Worm (Caenorhabditis elegans) whole organism, L4 larva: Measurements from ENCODE around the gene K04C2.2.

ENCODE experiments used
- D1046.2 ChIP-seq: fragments of 200-800 bp; sonication (Bioruptor generic); IDR thresholded peaks from 2 replicates; pipeline ENCODE4 v1.3.6; 2022; ENCODE audit warnings: missing genetic modification characterization, missing compliant biosample characterization
- F10B5.3 ChIP-seq: sonication (generic microtip); optimal IDR thresholded peaks from 2 replicates; lab custom pipeline; 2016; ENCODE audit warnings: mild to moderate bottlenecking, missing genetic modification characterization, missing compliant biosample characterization
- F44E2.7 ChIP-seq: fragments of 200-800 bp; sonication (Bioruptor generic); IDR thresholded peaks from 2 replicates; pipeline ENCODE4 v2.1.2; 2022; ENCODE audit warnings: missing genetic modification characterization, missing compliant biosample characterization
- Y105C5A.15 ChIP-seq: fragments of 200-800 bp; sonication (Bioruptor generic); IDR thresholded peaks from 2 replicates; pipeline ENCODE4 v1.3.6; 2022; ENCODE audit warnings: missing genetic modification characterization, missing compliant biosample characterization
- Y5F2A.4 ChIP-seq: fragments of 200-800 bp; sonication (Bioruptor generic); optimal IDR thresholded peaks from 2 replicates; lab custom pipeline; 2018; ENCODE audit warnings: mild to moderate bottlenecking, missing genetic modification characterization, missing compliant biosample characterization
- Y75B8A.6 ChIP-seq: fragments of 200-800 bp; sonication (Bioruptor generic); IDR thresholded peaks from 2 replicates; pipeline ENCODE4 v1.3.6; 2022; ENCODE audit warnings: missing genetic modification reagents, missing genetic modification characterization, missing compliant biosample characterization
- aha-1 ChIP-seq: fragments of 150-350 bp; peaks from one replicate; lab custom pipeline; 2014; ENCODE audit warnings: missing biosample characterization, missing genetic modification characterization
- aly-2 ChIP-seq: sonication (generic microtip); optimal IDR thresholded peaks from 2 replicates; lab custom pipeline; 2018; ENCODE audit warnings: missing biosample characterization, missing genetic modification characterization
- attf-4 ChIP-seq: sonication (generic microtip); optimal IDR thresholded peaks from 3 replicates; lab custom pipeline; 2017; ENCODE audit warnings: missing biosample characterization, missing genetic modification characterization
- ceh-32 ChIP-seq: sonication (generic microtip); optimal IDR thresholded peaks from 2 replicates; lab custom pipeline; 2016; ENCODE audit warnings: mild to moderate bottlenecking, missing genetic modification characterization, missing compliant biosample characterization; ENCODE audit not compliant: poor library complexity
- cey-2 ChIP-seq: sonication (generic microtip); optimal IDR thresholded peaks from 3 replicates; lab custom pipeline; 2017; ENCODE audit warnings: missing genetic modification characterization, mild to moderate bottlenecking, missing compliant biosample characterization, antibody characterized with exemption, borderline replicate concordance; ENCODE audit not compliant: insufficient read depth
- daf-8 ChIP-seq: fragments of 200-800 bp; sonication (Bioruptor generic); IDR thresholded peaks from 2 replicates; pipeline ENCODE4 v1.3.6; 2022; ENCODE audit warnings: missing genetic modification characterization, missing compliant biosample characterization
- dpl-1 ChIP-seq: fragments of 150-350 bp; optimal IDR thresholded peaks from 2 replicates; lab custom pipeline; 2014; ENCODE audit warnings: missing biosample characterization, missing genetic modification reagents, missing genetic modification characterization
- duxl-1 ChIP-seq: sonication (generic microtip); optimal IDR thresholded peaks from 2 replicates; lab custom pipeline; 2016; ENCODE audit warnings: mild to moderate bottlenecking, missing genetic modification characterization, moderate library complexity, missing compliant biosample characterization; ENCODE audit not compliant: poor library complexity
- dve-1 ChIP-seq: sonication (generic microtip); optimal IDR thresholded peaks from 2 replicates; lab custom pipeline; 2017; ENCODE audit warnings: antibody characterized with exemption, mild to moderate bottlenecking, missing genetic modification characterization, missing compliant biosample characterization; ENCODE audit not compliant: insufficient read depth
- egl-27 ChIP-seq: sonication (generic microtip); optimal IDR thresholded peaks from 3 replicates; lab custom pipeline; 2017; ENCODE audit warnings: missing biosample characterization, missing genetic modification reagents, missing genetic modification characterization
- fkh-10 ChIP-seq: fragments of 150-350 bp; optimal IDR thresholded peaks from 2 replicates; lab custom pipeline; 2014; ENCODE audit warnings: missing biosample characterization, missing genetic modification reagents, missing genetic modification characterization
- gei-8 ChIP-seq: fragments of 200-800 bp; sonication (Bioruptor generic); optimal IDR thresholded peaks from 2 replicates; lab custom pipeline; 2018; ENCODE audit warnings: mild to moderate bottlenecking, missing genetic modification characterization, missing compliant biosample characterization
- hlh-11 ChIP-seq: fragments of 200-800 bp; sonication (Bioruptor generic); optimal IDR thresholded peaks from 2 replicates; lab custom pipeline; 2018; ENCODE audit warnings: mild to moderate bottlenecking, missing genetic modification characterization, missing compliant biosample characterization
- hmg-1.1 ChIP-seq: fragments of 200-800 bp; sonication (Bioruptor generic); IDR thresholded peaks from 2 replicates; pipeline ENCODE4 v1.3.6; 2022; ENCODE audit warnings: missing genetic modification reagents, missing genetic modification characterization, missing compliant biosample characterization
- jun-1 ChIP-seq: fragments of 150-350 bp; optimal IDR thresholded peaks from 2 replicates; lab custom pipeline; 2014; ENCODE audit warnings: missing biosample characterization, missing genetic modification reagents, missing genetic modification characterization
- lim-7 ChIP-seq: fragments of 200-800 bp; sonication (Bioruptor generic); IDR thresholded peaks from 2 replicates; pipeline ENCODE4 v1.3.6; 2022; ENCODE audit warnings: missing genetic modification characterization, missing compliant biosample characterization
- lin-13 ChIP-seq: fragments of 150-350 bp; optimal IDR thresholded peaks from 2 replicates; lab custom pipeline; 2014; ENCODE audit warnings: missing biosample characterization, missing genetic modification reagents, missing genetic modification characterization
- lin-29 ChIP-seq: fragments of 200-800 bp; sonication (Bioruptor generic); IDR thresholded peaks from 2 replicates; pipeline ENCODE4 v1.3.6; 2022; ENCODE audit warnings: missing genetic modification reagents, missing genetic modification characterization, missing compliant biosample characterization
- lin-38 ChIP-seq: fragments of 200-800 bp; sonication (Bioruptor generic); IDR thresholded peaks from 2 replicates; pipeline ENCODE4 v1.3.6; 2022; ENCODE audit warnings: missing genetic modification reagents, missing genetic modification characterization, missing compliant biosample characterization
- lin-39 ChIP-seq: fragments of 150-350 bp; optimal IDR thresholded peaks from 2 replicates; lab custom pipeline; 2014; ENCODE audit warnings: missing biosample characterization, missing genetic modification reagents, missing genetic modification characterization
- madf-5 ChIP-seq, 2 experiments: fragments of 200-800 bp; sonication (Bioruptor generic); IDR thresholded peaks; 2 replicates each; pipeline ENCODE4 v1.3.6; 2022; ENCODE audit warnings: missing compliant biosample characterization in 2 of 2, missing genetic modification characterization in 2 of 2
- mdt-29 ChIP-seq: fragments of 200-800 bp; sonication (Bioruptor generic); IDR thresholded peaks from 2 replicates; pipeline ENCODE4 v1.3.6; 2022; ENCODE audit warnings: missing genetic modification reagents, missing genetic modification characterization, missing compliant biosample characterization
- nhr-10 ChIP-seq: fragments of 150-350 bp; optimal IDR thresholded peaks from 2 replicates; lab custom pipeline; 2014; ENCODE audit warnings: missing biosample characterization, missing genetic modification characterization
- nhr-102 ChIP-seq: sonication (generic microtip); optimal IDR thresholded peaks from 2 replicates; lab custom pipeline; 2016; ENCODE audit warnings: mild to moderate bottlenecking, missing genetic modification characterization, moderate library complexity, missing compliant biosample characterization
- nhr-237 ChIP-seq: sonication (generic microtip); optimal IDR thresholded peaks from 2 replicates; lab custom pipeline; 2017; ENCODE audit warnings: missing biosample characterization, missing genetic modification characterization
- nhr-25 ChIP-seq: sonication (generic microtip); optimal IDR thresholded peaks from 2 replicates; lab custom pipeline; 2017; ENCODE audit warnings: missing genetic modification characterization, mild to moderate bottlenecking, missing compliant biosample characterization, antibody characterized with exemption, moderate library complexity, borderline replicate concordance; ENCODE audit not compliant: insufficient read depth
- nhr-42 ChIP-seq: fragments of 200-800 bp; sonication (Bioruptor generic); IDR thresholded peaks from 2 replicates; pipeline ENCODE4 v1.3.6; 2022; ENCODE audit warnings: missing genetic modification characterization, missing compliant biosample characterization
- nhr-76 ChIP-seq: fragments of 150-350 bp; optimal IDR thresholded peaks from 2 replicates; lab custom pipeline; 2014; ENCODE audit warnings: missing biosample characterization, missing genetic modification characterization
- pha-4 ChIP-seq, 2 experiments: fragments of 150-350 bp in 1 of 2; fragments of 200-800 bp in 1 of 2; sonication (Bioruptor generic) in 1 of 2; IDR thresholded peaks in 1 of 2; optimal IDR thresholded peaks in 1 of 2; 2 replicates each; pipeline versions ENCODE4 v1.3.6 to Lab custom; 2014 to 2022; ENCODE audit warnings: missing genetic modification characterization in 2 of 2, missing genetic modification reagents in 2 of 2, missing biosample characterization in 1 of 2, missing compliant biosample characterization in 1 of 2
- php-3 ChIP-seq: fragments of 200-800 bp; sonication (Bioruptor generic); IDR thresholded peaks from 2 replicates; pipeline ENCODE4 v1.3.6; 2022; ENCODE audit warnings: missing genetic modification reagents, missing genetic modification characterization, missing compliant biosample characterization
- pqm-1 ChIP-seq: sonication (generic microtip); optimal IDR thresholded peaks from 2 replicates; lab custom pipeline; 2017; ENCODE audit warnings: missing biosample characterization, missing genetic modification characterization
- rbr-2 ChIP-seq: sonication (generic microtip); optimal IDR thresholded peaks from 2 replicates; lab custom pipeline; 2016; ENCODE audit warnings: missing genotype, missing genetic modification characterization, missing compliant biosample characterization
- saeg-2 ChIP-seq: fragments of 200-800 bp; sonication (Bioruptor generic); IDR thresholded peaks from 2 replicates; pipeline ENCODE4 v1.3.6; 2022; ENCODE audit warnings: missing genetic modification reagents, missing genetic modification characterization, missing compliant biosample characterization
- sdz-12 ChIP-seq: fragments of 200-800 bp; sonication (Bioruptor generic); optimal IDR thresholded peaks from 2 replicates; lab custom pipeline; 2018; ENCODE audit warnings: mild to moderate bottlenecking, missing genetic modification characterization, missing compliant biosample characterization
- snpc-1.2 ChIP-seq: fragments of 200-800 bp; sonication (Bioruptor generic); IDR thresholded peaks from 2 replicates; pipeline ENCODE4 v1.3.6; 2022; ENCODE audit warnings: missing genetic modification reagents, missing genetic modification characterization, missing compliant biosample characterization
- spr-1 ChIP-seq: sonication (generic microtip); optimal IDR thresholded peaks from 2 replicates; lab custom pipeline; 2016; ENCODE audit warnings: mild to moderate bottlenecking, missing genetic modification characterization, missing compliant biosample characterization
- spr-3 ChIP-seq: fragments of 200-800 bp; sonication (Bioruptor generic); optimal IDR thresholded peaks from 2 replicates; lab custom pipeline; 2018; ENCODE audit warnings: mild to moderate bottlenecking, missing genetic modification characterization, missing compliant biosample characterization
- unc-130 ChIP-seq: sonication (generic microtip); optimal IDR thresholded peaks from 2 replicates; lab custom pipeline; 2016; ENCODE audit warnings: missing genetic modification reagents, missing genetic modification characterization, missing compliant biosample characterization
- zfp-3 ChIP-seq: fragments of 200-800 bp; sonication (Bioruptor generic); conservative IDR thresholded peaks from 2 replicates; pipeline ENCODE4 v1.3.6; 2022; ENCODE audit warnings: missing genetic modification reagents, missing genetic modification characterization, missing compliant biosample characterization

The K04C2.2 gene

DNA sequence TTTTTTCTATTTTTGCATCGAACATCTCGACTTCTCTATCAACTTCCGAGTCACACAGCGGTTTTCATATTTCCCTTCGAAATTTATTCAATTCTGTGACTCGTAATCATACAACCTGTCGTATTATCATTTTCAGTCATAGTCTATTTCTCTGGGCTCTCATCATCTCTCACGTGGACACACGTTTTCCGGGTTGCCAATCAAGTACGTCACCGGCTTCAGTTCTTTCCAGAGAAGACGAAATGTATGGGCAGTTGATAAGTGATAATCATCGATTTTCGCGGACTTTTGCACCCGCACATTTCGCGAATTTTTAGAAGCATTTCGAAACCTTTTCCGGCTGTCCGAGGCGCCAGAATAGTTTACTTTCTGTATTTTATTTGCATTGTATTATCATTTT, 39.3 kb upstream of the K04C2.2 start, which contains the start of gene srv-1 (continued):
- no peak for TF ChIP-seq Y5F2A.4
- no peak for TF ChIP-seq duxl-1
- TF ChIP-seq snpc-1.2 (GFP tag; lab: Robert Waterston, UW) = no peak
- no peak for TF ChIP-seq F10B5.3 (tag; lab: Kevin White, UChicago)
- TF ChIP-seq spr-3 (GFP tag; lab: Kevin White, UChicago) = no peak
- TF ChIP-seq ceh-32 (tag; lab: Kevin White, UChicago) = no peak
- TF ChIP-seq F44E2.7 (GFP tag; lab: Robert Waterston, UW) = no peak
- no peak for TF ChIP-seq gei-8 (GFP tag; lab: Kevin White, UChicago)
- no peak for TF ChIP-seq cey-2 (tag; lab: Kevin White, UChicago)
- no peak for TF ChIP-seq nhr-25 (tag; lab: Kevin White, UChicago)
- no peak for TF ChIP-seq sdz-12 (GFP tag; lab: Kevin White, UChicago)
- TF ChIP-seq Y75B8A.6 (GFP tag; lab: Robert Waterston, UW) = no peak
- TF ChIP-seq egl-27 (tag; lab: Kevin White, UChicago) = no peak
- TF ChIP-seq mdt-29 (GFP tag; lab: Robert Waterston, UW) = peak; percentile 75

DNA sequence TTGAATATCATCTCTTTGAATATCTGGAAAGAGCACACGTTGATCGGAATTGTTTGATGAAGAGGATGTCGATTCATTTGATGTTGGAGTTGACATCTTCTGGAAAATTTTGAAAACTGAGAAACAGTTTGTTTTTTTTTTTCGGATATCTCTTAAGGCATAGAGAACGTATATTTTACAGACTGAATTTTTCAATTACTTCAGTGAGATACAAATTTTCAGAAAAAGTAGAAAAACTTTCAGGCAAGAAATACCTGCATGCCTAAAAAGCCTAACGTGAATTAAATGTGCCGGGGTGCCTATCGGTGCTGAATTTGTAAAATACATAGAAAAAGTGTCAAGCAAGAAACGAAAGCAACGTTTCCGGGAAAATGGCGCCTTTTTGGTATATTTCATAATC, 32.9 kb upstream of the K04C2.2 start, which contains the start of gene zak-1:
Gene zak-1, minus strand, starts transcription at position 101 of the 400 bp plus-strand sequence.
- no peak for TF ChIP-seq php-3 (GFP tag; lab: Robert Waterston, UW)
- peak; percentile 67 for TF ChIP-seq aha-1
- TF ChIP-seq, all 104 proteins: peak for 1

DNA sequence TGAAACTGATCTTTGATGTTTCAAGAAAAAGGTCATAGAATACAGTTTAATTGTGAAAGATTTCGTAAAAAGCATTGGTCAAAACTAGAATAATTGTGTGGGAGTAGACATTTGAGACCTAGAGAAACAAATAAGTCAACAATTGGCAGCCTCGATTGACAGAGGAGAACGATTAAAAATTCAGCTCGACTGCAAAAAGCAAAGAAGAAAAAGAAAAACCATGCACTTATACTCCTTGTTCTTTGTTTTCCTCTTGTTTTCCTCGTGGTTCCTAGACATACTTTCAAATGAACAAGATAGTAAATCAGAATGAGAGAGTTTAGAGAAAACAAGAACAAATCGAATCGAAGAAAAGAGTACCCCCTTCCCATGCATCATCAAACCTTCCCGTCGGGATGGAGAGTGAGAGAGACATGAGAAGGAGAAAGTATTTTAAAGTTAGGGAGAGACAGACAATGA, 32.2 kb upstream of the K04C2.2 start:
- TF ChIP-seq fkh-10 (GFP tag; lab: Kevin White, UChicago) (no peak), lin-29 (GFP tag; lab: Robert Waterston, UW) (no peak), F10B5.3 (tag; lab: Kevin White, UChicago) (no peak), lin-13 (no peak), daf-8 (GFP tag; lab: Robert Waterston, UW) (no peak), pha-4 (GFP tag; IDR thresholded peaks at IDR 0.05; lab: Robert Waterston, UW) (no peak), pha-4 (tag; optimal IDR thresholded peaks at IDR 0.05; lab: Kevin White, UChicago) (peak; percentile 80), pqm-1 (peak; percentile 65), D1046.2 (GFP tag; lab: Robert Waterston, UW) (no peak), nhr-237 (no peak), nhr-42 (GFP tag; lab: Robert Waterston, UW) (no peak), lin-39 (no peak), dpl-1 (peak; percentile 16), cey-2 (tag; lab: Kevin White, UChicago) (no peak), lim-7 (no peak), unc-130 (GFP tag; lab: Kevin White, UChicago) (no peak), spr-3 (GFP tag; lab: Kevin White, UChicago) (no peak), zfp-3 (GFP tag; lab: Robert Waterston, UW) (no peak), rbr-2 (no peak), madf-5 (GFP tag; IDR thresholded peaks at IDR 0.05; lab: Robert Waterston, UW) (no peak), hmg-1.1 (GFP tag; lab: Robert Waterston, UW) (no peak), spr-1 (tag; lab: Kevin White, UChicago) (no peak), ceh-32 (tag; lab: Kevin White, UChicago) (no peak), nhr-25 (tag; lab: Kevin White, UChicago) (no peak), saeg-2 (GFP tag; lab: Robert Waterston, UW) (no peak), Y105C5A.15 (GFP tag; lab: Robert Waterston, UW) (no peak), aly-2 (tag; lab: Kevin White, UChicago) (no peak), dve-1 (tag; lab: Kevin White, UChicago) (peak; percentile 77), attf-4 (tag; lab: Kevin White, UChicago) (no peak), nhr-76 (tag; lab: Kevin White, UChicago) (no peak), sdz-12 (GFP tag; lab: Kevin White, UChicago) (no peak), lin-38 (peak; percentile 23; the same call in 1 of the 2 replicates), hlh-11 (tag; lab: Kevin White, UChicago) (peak; percentile 82), nhr-102 (tag; lab: Kevin White, UChicago) (no peak), nhr-10 (tag; lab: Kevin White, UChicago) (peak; percentile 69), jun-1 (tag; lab: Kevin White, UChicago) (peak; percentile 43)
